Worm (Caenorhabditis elegans) whole organism, L2 larva: ENCODE results near the gene fipr-13.

ENCODE experiments used
- F13H6.1 ChIP-seq: sonication (generic microtip); optimal IDR thresholded peaks from 2 replicates; lab custom pipeline; 2016; ENCODE audit warnings: missing genetic modification characterization, missing compliant biosample characterization
- R02D3.7 ChIP-seq: fragments of 150-350 bp; optimal IDR thresholded peaks from 2 replicates; lab custom pipeline; 2014; ENCODE audit warnings: missing biosample characterization, missing genetic modification characterization
- Y55F3AM.14 ChIP-seq: fragments of 200-800 bp; sonication (Bioruptor generic); optimal IDR thresholded peaks from 2 replicates; lab custom pipeline; 2018; ENCODE audit warnings: mild to moderate bottlenecking, missing genetic modification characterization, missing compliant biosample characterization
- ZK546.5 ChIP-seq: sonication (generic microtip); optimal IDR thresholded peaks from 2 replicates; lab custom pipeline; 2017; ENCODE audit warnings: missing biosample characterization, missing genetic modification characterization
- aly-2 ChIP-seq: fragments of 150-350 bp; optimal IDR thresholded peaks from 2 replicates; lab custom pipeline; 2014; ENCODE audit warnings: missing biosample characterization, missing genetic modification characterization
- blmp-1 ChIP-seq: sonication (generic microtip); optimal IDR thresholded peaks from 2 replicates; lab custom pipeline; 2017; ENCODE audit warnings: missing genetic modification characterization, mild to moderate bottlenecking, missing compliant biosample characterization, antibody characterized with exemption, moderate library complexity; ENCODE audit not compliant: insufficient read depth
- ceh-16 ChIP-seq: fragments of 150-350 bp; optimal IDR thresholded peaks from 2 replicates; lab custom pipeline; 2014; ENCODE audit warnings: missing biosample characterization, missing genetic modification characterization
- ceh-82 ChIP-seq: fragments of 150-350 bp; optimal IDR thresholded peaks from 2 replicates; lab custom pipeline; 2014; ENCODE audit warnings: missing biosample characterization, missing genetic modification characterization
- crh-2 ChIP-seq: sonication (generic microtip); optimal IDR thresholded peaks from 2 replicates; lab custom pipeline; 2017; ENCODE audit warnings: missing biosample characterization, missing genetic modification characterization
- dmd-4 ChIP-seq: sonication (generic microtip); optimal IDR thresholded peaks from 2 replicates; lab custom pipeline; 2017; ENCODE audit warnings: missing biosample characterization, missing genetic modification characterization
- egl-27 ChIP-seq: sonication (generic microtip); optimal IDR thresholded peaks from 3 replicates; lab custom pipeline; 2017; ENCODE audit warnings: missing biosample characterization, missing genetic modification reagents, missing genetic modification characterization
- elt-3 ChIP-seq: sonication (generic microtip); optimal IDR thresholded peaks from 2 replicates; lab custom pipeline; 2017; ENCODE audit warnings: missing biosample characterization, missing genetic modification characterization
- gmeb-1 ChIP-seq: fragments of 150-350 bp; optimal IDR thresholded peaks from 2 replicates; lab custom pipeline; 2014; ENCODE audit warnings: missing biosample characterization, missing genetic modification characterization
- lin-11 ChIP-seq: fragments of 150-350 bp; sonication (generic microtip); optimal IDR thresholded peaks from 2 replicates; lab custom pipeline; 2014; ENCODE audit warnings: missing biosample characterization, missing genetic modification characterization, inconsistent platforms, mixed read lengths
- lin-13 ChIP-seq: fragments of 150-350 bp; optimal IDR thresholded peaks from 2 replicates; lab custom pipeline; 2014; ENCODE audit warnings: missing biosample characterization, missing genetic modification reagents, missing genetic modification characterization
- lin-39 ChIP-seq: fragments of 150-350 bp; optimal IDR thresholded peaks from 2 replicates; lab custom pipeline; 2014; ENCODE audit warnings: missing biosample characterization, missing genetic modification reagents, missing genetic modification characterization
- lsy-2 ChIP-seq, 2 experiments: fragments of 150-350 bp in 1 of 2; sonication (generic microtip) in 1 of 2; optimal IDR thresholded peaks; 2 replicates each; lab custom pipeline; 2014 to 2017; ENCODE audit warnings: missing biosample characterization in 2 of 2, missing genetic modification characterization in 2 of 2
- mab-5 ChIP-seq: fragments of 150-350 bp; optimal IDR thresholded peaks from 2 replicates; lab custom pipeline; 2014; ENCODE audit warnings: missing biosample characterization, missing genetic modification characterization
- mbf-1 ChIP-seq: sonication (generic microtip); optimal IDR thresholded peaks from 2 replicates; lab custom pipeline; 2017; ENCODE audit warnings: missing biosample characterization, missing genetic modification characterization
- mdl-1 ChIP-seq, 2 experiments: fragments of 150-350 bp in 1 of 2; sonication (generic microtip) in 1 of 2; optimal IDR thresholded peaks; 2 replicates each; lab custom pipeline; 2017; ENCODE audit warnings: missing biosample characterization in 2 of 2, missing genetic modification characterization in 2 of 2
- nhr-10 ChIP-seq: sonication (generic microtip); optimal IDR thresholded peaks from 2 replicates; lab custom pipeline; 2017; ENCODE audit warnings: missing biosample characterization, missing genetic modification characterization
- nhr-11 ChIP-seq: fragments of 150-350 bp; optimal IDR thresholded peaks from 2 replicates; lab custom pipeline; 2014; ENCODE audit warnings: missing biosample characterization, missing genetic modification characterization
- nhr-129 ChIP-seq: fragments of 150-350 bp; optimal IDR thresholded peaks from 2 replicates; lab custom pipeline; 2014; ENCODE audit warnings: missing biosample characterization, missing genetic modification characterization
- nhr-21 ChIP-seq: fragments of 150-350 bp; optimal IDR thresholded peaks from 2 replicates; lab custom pipeline; 2014; ENCODE audit warnings: missing biosample characterization, missing genetic modification characterization
- nhr-23 ChIP-seq: fragments of 150-350 bp; optimal IDR thresholded peaks from 2 replicates; lab custom pipeline; 2014; ENCODE audit warnings: missing biosample characterization, missing genetic modification reagents, missing genetic modification characterization
- nhr-25 ChIP-seq: fragments of 150-350 bp; sonication (generic microtip); optimal IDR thresholded peaks from 3 replicates; lab custom pipeline; 2014; ENCODE audit warnings: missing biosample characterization, missing genetic modification characterization
- nhr-6 ChIP-seq: fragments of 150-350 bp; optimal IDR thresholded peaks from 2 replicates; lab custom pipeline; 2014; ENCODE audit warnings: missing biosample characterization, missing genetic modification characterization
- nhr-77 ChIP-seq: fragments of 150-350 bp; optimal IDR thresholded peaks from 2 replicates; lab custom pipeline; 2014; ENCODE audit warnings: missing biosample characterization, missing genetic modification characterization
- peb-1 ChIP-seq: fragments of 150-350 bp; optimal IDR thresholded peaks from 2 replicates; lab custom pipeline; 2014; ENCODE audit warnings: missing biosample characterization, missing genetic modification characterization
- skn-1 ChIP-seq: sonication (generic microtip); optimal IDR thresholded peaks from 2 replicates; lab custom pipeline; 2017; ENCODE audit warnings: missing biosample characterization, missing genetic modification characterization
- sma-3 ChIP-seq: sonication (generic microtip); optimal IDR thresholded peaks from 2 replicates; lab custom pipeline; 2016; ENCODE audit warnings: missing genetic modification reagents, missing genetic modification characterization, missing compliant biosample characterization
- sma-9 ChIP-seq, 2 experiments: fragments of 150-350 bp in 1 of 2; sonication (generic microtip) in 1 of 2; optimal IDR thresholded peaks; 2 replicates each; lab custom pipeline; 2014 to 2016; ENCODE audit warnings: missing genetic modification characterization in 2 of 2, mild to moderate bottlenecking in 1 of 2, missing biosample characterization in 1 of 2, missing compliant biosample characterization in 1 of 2, missing genetic modification reagents in 1 of 2, moderate library complexity in 1 of 2
- snpc-4 ChIP-seq: fragments of 150-350 bp; optimal IDR thresholded peaks from 2 replicates; lab custom pipeline; 2014; ENCODE audit warnings: missing biosample characterization, missing genetic modification characterization
- unc-39 ChIP-seq: fragments of 150-350 bp; optimal IDR thresholded peaks from 2 replicates; lab custom pipeline; 2014; ENCODE audit warnings: missing biosample characterization, missing genetic modification characterization
- unc-55 ChIP-seq: fragments of 150-350 bp; sonication (generic microtip); optimal IDR thresholded peaks from 3 replicates; lab custom pipeline; 2014; ENCODE audit warnings: missing biosample characterization, missing genetic modification reagents, missing genetic modification characterization
- unc-62 ChIP-seq: fragments of 150-350 bp; optimal IDR thresholded peaks from 2 replicates; lab custom pipeline; 2014; ENCODE audit warnings: missing biosample characterization, missing genetic modification reagents, missing genetic modification characterization
- ztf-11 ChIP-seq: sonication (generic microtip); optimal IDR thresholded peaks from 2 replicates; lab custom pipeline; 2017; ENCODE audit warnings: missing biosample characterization, missing genetic modification characterization
- ztf-4 ChIP-seq: fragments of 150-350 bp; optimal IDR thresholded peaks from 2 replicates; lab custom pipeline; 2014; ENCODE audit warnings: missing biosample characterization, missing genetic modification characterization

The fipr-13 gene

DNA sequence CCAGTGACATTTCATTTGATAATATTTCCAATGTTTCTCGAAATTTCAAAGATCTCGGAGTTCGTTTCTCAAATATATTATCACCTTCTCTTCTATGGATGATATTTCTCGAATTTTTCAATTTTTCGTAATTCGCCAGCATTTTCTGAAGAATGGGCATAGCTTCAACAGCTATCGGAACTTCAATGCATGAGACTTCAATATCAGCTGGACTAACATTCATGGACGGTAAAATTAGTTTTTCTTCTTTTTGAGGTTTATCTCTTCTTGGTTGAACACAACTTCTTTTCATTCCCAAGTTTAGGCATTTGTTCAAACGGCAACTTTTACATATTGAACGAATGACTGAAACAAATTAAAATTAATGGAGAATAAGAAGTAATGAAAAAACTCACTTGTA is 16.6 kb downstream of the fipr-13 start:
- TF ChIP-seq dmd-4 (tag; lab: Kevin White, UChicago) (no peak), nhr-6 (tag; lab: Kevin White, UChicago) (no peak), nhr-23 (tag; lab: Kevin White, UChicago) (no peak), sma-3 (GFP tag; lab: Kevin White, UChicago) (no peak), ztf-11 (no peak), mbf-1 (tag; lab: Kevin White, UChicago) (no peak), lin-11 (tag; lab: Kevin White, UChicago) (no peak), crh-2 (tag; lab: Kevin White, UChicago) (no peak), skn-1 (tag; lab: Kevin White, UChicago) (no peak), blmp-1 (no peak)

DNA sequence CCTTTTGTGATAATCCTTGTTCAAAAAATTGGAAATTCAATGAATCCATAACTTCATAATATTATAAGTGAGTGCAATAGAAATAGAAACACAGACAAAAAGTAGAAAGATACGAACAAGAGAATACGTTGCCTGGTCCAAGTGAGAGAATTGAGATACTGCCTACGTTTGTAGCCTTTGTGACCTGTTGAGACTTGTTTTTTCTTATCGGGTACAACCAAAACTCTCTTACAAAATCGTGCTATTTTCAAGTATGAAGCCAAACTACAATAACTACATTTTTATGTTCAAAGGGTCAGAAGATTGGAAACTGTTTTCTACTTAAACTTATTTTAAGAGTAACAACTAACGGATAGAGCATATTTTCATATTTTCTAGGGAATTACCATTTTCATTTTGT is 17.3 kb downstream of the fipr-13 start, which contains the start of gene nhr-205:
Gene nhr-205, minus strand, starts transcription at position 141 of the 400 bp plus-strand sequence.
- no peak for TF ChIP-seq mdl-1 (tag; optimal IDR thresholded peaks at IDR 0.05; lab: Kevin White, UChicago)
- no peak for TF ChIP-seq nhr-6 (tag; lab: Kevin White, UChicago)
- TF ChIP-seq nhr-11 = no peak
- TF ChIP-seq unc-62 (GFP tag; lab: Kevin White, UChicago) = no peak
- TF ChIP-seq blmp-1 = no peak
- no peak for TF ChIP-seq skn-1 (tag; lab: Kevin White, UChicago)
- TF ChIP-seq ceh-16 = no peak
- no peak for TF ChIP-seq nhr-21 (tag; lab: Kevin White, UChicago)
- TF ChIP-seq snpc-4 = no peak
- TF ChIP-seq nhr-129 (tag; lab: Kevin White, UChicago) = no peak
- TF ChIP-seq ztf-4 (tag; lab: Kevin White, UChicago) = no peak
- no peak for TF ChIP-seq nhr-25 (tag; lab: Kevin White, UChicago)
- no peak for TF ChIP-seq lsy-2 (tag; optimal IDR thresholded peaks at IDR 0.05; lab: Kevin White, UChicago)
- no peak for TF ChIP-seq egl-27 (tag; lab: Kevin White, UChicago)
- TF ChIP-seq lin-13 (GFP tag; lab: Kevin White, UChicago) = no peak
- no peak for TF ChIP-seq nhr-77 (tag; lab: Kevin White, UChicago)
- no peak for TF ChIP-seq ceh-82 (tag; lab: Kevin White, UChicago)

DNA sequence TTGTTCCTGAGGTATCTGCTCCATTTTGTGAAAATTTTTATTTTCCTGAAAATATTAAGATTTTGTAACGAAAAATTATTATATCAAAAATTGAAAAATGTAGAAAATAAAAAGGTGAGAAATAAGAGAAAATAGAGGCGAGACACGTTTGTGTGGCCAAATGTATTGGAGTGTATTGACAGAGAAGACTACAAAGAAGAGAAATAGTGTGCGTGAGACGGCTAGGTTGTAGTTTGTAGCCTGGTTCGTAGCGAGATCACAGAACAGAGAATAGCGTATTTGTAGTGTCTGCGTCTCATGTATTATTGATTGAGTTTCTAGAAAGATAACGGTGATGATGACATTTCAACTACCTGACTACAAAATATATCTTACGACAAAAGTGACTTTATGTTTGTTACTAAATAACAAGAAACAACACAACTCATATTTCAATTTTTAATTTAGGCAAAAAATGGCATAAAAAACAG is 19.7 kb downstream of the fipr-13 start, which contains the start of gene nhr-12:
Gene nhr-12, minus strand, starts transcription at position 51 of the 470 bp plus-strand sequence.
- TF ChIP-seq mab-5 (tag; lab: Kevin White, UChicago) (no peak), F13H6.1 (tag; lab: Kevin White, UChicago) (no peak), unc-55 (peak; percentile 24), elt-3 (no peak), mbf-1 (tag; lab: Kevin White, UChicago) (no peak), sma-9 (GFP tag; optimal IDR thresholded peaks at IDR 0.05; lab: Kevin White, UChicago) (peak; percentile 29), sma-9 (tag; optimal IDR thresholded peaks at IDR 0.05; lab: Kevin White, UChicago) (no peak), skn-1 (tag; lab: Kevin White, UChicago) (peak; percentile 2), crh-2 (tag; lab: Kevin White, UChicago) (peak; percentile 45)

DNA sequence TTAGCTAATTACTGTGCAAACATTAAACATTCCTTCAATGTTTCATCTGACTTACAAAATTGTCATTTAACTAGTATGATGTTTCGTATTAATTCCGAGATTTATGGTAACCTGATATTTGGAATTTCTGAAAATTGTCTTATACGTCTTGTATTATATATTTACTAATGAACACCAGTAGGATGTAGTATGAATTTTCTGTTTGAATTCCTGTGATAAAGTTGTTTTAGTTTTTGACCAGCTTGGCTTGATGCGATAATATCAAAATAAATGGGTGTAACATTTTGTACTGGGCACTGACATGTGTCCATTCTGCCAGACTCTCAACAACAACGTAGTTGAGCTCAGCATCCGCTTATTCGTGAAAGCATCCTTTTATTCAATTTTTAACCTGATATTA is 20.5 kb downstream of the fipr-13 start, which contains the start of gene R04B5.6:
Gene R04B5.6, plus strand, starts transcription at position 301 of the 400 bp plus-strand sequence.
- TF ChIP-seq aly-2 = no peak

DNA sequence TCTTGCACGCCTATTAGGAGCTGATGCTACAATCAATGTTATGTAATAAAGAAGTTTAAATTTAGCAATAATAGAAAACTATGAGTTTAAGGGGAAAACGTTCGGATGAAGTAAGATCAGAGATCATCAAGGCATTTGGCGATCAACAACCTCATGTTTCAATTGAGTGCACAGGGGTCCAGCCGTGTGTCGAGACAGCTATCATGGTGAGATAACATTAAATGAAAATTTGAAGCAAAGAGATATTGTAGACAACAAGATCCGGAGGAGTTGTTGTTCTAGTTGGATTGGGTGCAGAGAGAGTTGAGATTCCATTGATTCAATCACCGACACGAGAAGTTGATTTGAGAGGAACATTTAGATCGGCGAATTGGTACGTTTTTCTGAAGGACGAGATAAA is 21.8 kb downstream of the fipr-13 start:
- TF ChIP-seq mab-5 (tag; lab: Kevin White, UChicago) = no peak
- TF ChIP-seq lsy-2 (tag; optimal IDR thresholded peaks at IDR 0.05; lab: Kevin White, UChicago) = peak in 1 of 2 experiments; percentile 13
- peak; percentile 32 for TF ChIP-seq sma-9 (GFP tag; optimal IDR thresholded peaks at IDR 0.05; lab: Kevin White, UChicago)
- no peak for TF ChIP-seq sma-9 (tag; optimal IDR thresholded peaks at IDR 0.05; lab: Kevin White, UChicago)
- TF ChIP-seq F13H6.1 (tag; lab: Kevin White, UChicago) = peak; percentile 37

DNA sequence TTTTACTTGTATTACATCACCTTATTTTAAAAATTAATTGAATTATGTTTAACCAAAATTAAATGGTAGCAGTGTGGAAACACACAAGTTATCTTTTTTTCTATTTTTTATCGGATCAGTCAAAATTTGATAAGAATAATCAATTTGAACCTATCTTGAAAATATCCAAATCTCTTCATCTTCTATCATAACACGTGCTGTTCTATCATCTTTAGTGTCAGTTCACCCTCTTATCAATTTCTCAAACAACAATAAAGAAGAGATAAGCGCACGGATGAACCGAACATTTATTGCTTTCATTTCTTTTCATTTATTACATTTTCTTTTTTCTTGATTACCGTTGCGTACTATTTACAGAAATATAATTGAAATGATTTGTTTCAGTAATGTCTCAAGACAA is 22.8 kb downstream of the fipr-13 start, which contains the start of gene R04B5.5:
Gene R04B5.5, plus strand, starts transcription at position 378 of the 400 bp plus-strand sequence.
- TF ChIP-seq aly-2 = no peak
- peak; percentile 29 for TF ChIP-seq F13H6.1 (tag; lab: Kevin White, UChicago)
- no peak for TF ChIP-seq unc-55
- peak; percentile 32 for TF ChIP-seq sma-3 (GFP tag; lab: Kevin White, UChicago)
- no peak for TF ChIP-seq ztf-11
- TF ChIP-seq elt-3 = no peak
- no peak for TF ChIP-seq Y55F3AM.14
- TF ChIP-seq nhr-21 (tag; lab: Kevin White, UChicago) = peak; percentile 65
- TF ChIP-seq skn-1 (tag; lab: Kevin White, UChicago) = no peak
- TF ChIP-seq unc-39 = no peak
- no peak for TF ChIP-seq nhr-11
- TF ChIP-seq blmp-1 = peak; percentile 55
- no peak for TF ChIP-seq nhr-6 (tag; lab: Kevin White, UChicago)
- no peak for TF ChIP-seq peb-1
- peak; percentile 35 for TF ChIP-seq crh-2 (tag; lab: Kevin White, UChicago)
- peak; percentile 87 for TF ChIP-seq sma-9 (GFP tag; optimal IDR thresholded peaks at IDR 0.05; lab: Kevin White, UChicago)
- TF ChIP-seq sma-9 (tag; optimal IDR thresholded peaks at IDR 0.05; lab: Kevin White, UChicago) = no peak
- no peak for TF ChIP-seq nhr-77 (tag; lab: Kevin White, UChicago)
- TF ChIP-seq lsy-2 (tag; optimal IDR thresholded peaks at IDR 0.05; lab: Kevin White, UChicago) = peak in 1 of 2 experiments; percentile 39
- no peak for TF ChIP-seq R02D3.7 (tag; lab: Kevin White, UChicago)
- TF ChIP-seq gmeb-1 (tag; lab: Kevin White, UChicago) = no peak
- TF ChIP-seq ZK546.5 (tag; lab: Kevin White, UChicago) = no peak
- TF ChIP-seq ceh-16 = no peak
- no peak for TF ChIP-seq lin-39 (tag; lab: Kevin White, UChicago)
- no peak for TF ChIP-seq nhr-10 (tag; lab: Kevin White, UChicago)
- TF ChIP-seq lin-13 (GFP tag; lab: Kevin White, UChicago) = no peak
